Worm (Caenorhabditis elegans): ENCODE data around the gene ceh-32.

- TF ChIP-seq lin-15B (tag; optimal IDR thresholded peaks at IDR 0.05) (no peak), hif-1 (tag; optimal IDR thresholded peaks at IDR 0.05) (no peak), ztf-11 (tag; optimal IDR thresholded peaks at IDR 0.05) (no peak), pqm-1 (tag; optimal IDR thresholded peaks at IDR 0.05) (peak; percentile 59)
These were observed 13.6 kb downstream of the ceh-32 start, which contains the start of gene W05E10.1 for ce11 chrV:11691553-11691952.

Data from whole organism, L4 larva.